Fruit fly (Drosophila melanogaster) whole organism, embryonic: ENCODE measurements around the gene Ssadh.
A peak's percentile ranks its signal among the peaks of the same experiment; 100 is the strongest.

Experiments
- CG10147 ChIP-seq: fragments of 200-800 bp; sonication (Bioruptor generic); optimal IDR thresholded peaks from 2 replicates; lab custom pipeline; 2019; ENCODE audit warnings: missing biosample characterization, mild to moderate bottlenecking, missing genetic modification characterization, moderate library complexity
- CG10654 ChIP-seq: fragments of 200-800 bp; sonication (Bioruptor generic); optimal IDR thresholded peaks from 2 replicates; lab custom pipeline; 2016; ENCODE audit warnings: missing biosample characterization, missing genetic modification characterization
- CG10959 ChIP-seq: fragments of 200-800 bp; sonication (Bioruptor generic); IDR thresholded peaks from 2 replicates; pipeline ENCODE4 v1.3.6; 2022; ENCODE audit warnings: missing biosample characterization, missing genetic modification characterization
- CG13123 ChIP-seq: fragments of 200-800 bp; sonication (Bioruptor generic); optimal IDR thresholded peaks from 2 replicates; lab custom pipeline; 2016; ENCODE audit warnings: missing biosample characterization, missing genetic modification characterization
- CG17359 ChIP-seq: fragments of 200-800 bp; sonication (Bioruptor generic); optimal IDR thresholded peaks from 3 replicates; lab custom pipeline; 2018; ENCODE audit warnings: missing biosample characterization, mild to moderate bottlenecking, missing genetic modification characterization, moderate library complexity
- CG17802 ChIP-seq: fragments of 200-800 bp; sonication (Bioruptor generic); optimal IDR thresholded peaks from 2 replicates; lab custom pipeline; 2018; ENCODE audit warnings: missing biosample characterization, mild to moderate bottlenecking, missing genetic modification characterization, moderate library complexity
- CG2129 ChIP-seq: fragments of 200-800 bp; sonication (Bioruptor generic); IDR thresholded peaks from 2 replicates; pipeline ENCODE4 v1.3.6; 2022; ENCODE audit warnings: missing biosample characterization, missing genetic modification characterization; ENCODE audit not compliant: partially characterized antibody
- CG4282 ChIP-seq: fragments of 200-800 bp; sonication (Bioruptor generic); optimal IDR thresholded peaks from 2 replicates; lab custom pipeline; 2016; ENCODE audit warnings: missing biosample characterization, missing genetic modification characterization
- CG4617 ChIP-seq: fragments of 200-800 bp; sonication (Bioruptor generic); optimal IDR thresholded peaks from 3 replicates; lab custom pipeline; 2016; ENCODE audit warnings: missing biosample characterization, missing genetic modification characterization, borderline replicate concordance
- CG5180 ChIP-seq: fragments of 200-800 bp; sonication (Bioruptor generic); optimal IDR thresholded peaks from 3 replicates; lab custom pipeline; 2017; ENCODE audit warnings: missing biosample characterization, missing genetic modification characterization, mild to moderate bottlenecking, moderate library complexity, missing genetic modification reagents
- CG6689 ChIP-seq: fragments of 200-800 bp; sonication (Bioruptor generic); IDR thresholded peaks from 2 replicates; pipeline ENCODE4 v1.3.6; 2022; ENCODE audit warnings: missing biosample characterization, missing genetic modification characterization
- CG6854 ChIP-seq: fragments of 200-800 bp; sonication (Bioruptor generic); optimal IDR thresholded peaks from 3 replicates; lab custom pipeline; 2017; ENCODE audit warnings: missing biosample characterization, mild to moderate bottlenecking, missing genetic modification characterization
- CG7745 ChIP-seq: fragments of 200-800 bp; sonication (Bioruptor generic); optimal IDR thresholded peaks from 2 replicates; lab custom pipeline; 2018; ENCODE audit warnings: missing biosample characterization, mild to moderate bottlenecking, missing genetic modification characterization, moderate library complexity
- CkIIα-i1 ChIP-seq: fragments of 200-800 bp; sonication (Bioruptor generic); IDR thresholded peaks from 2 replicates; pipeline ENCODE4 v1.3.6; 2022; ENCODE audit warnings: missing biosample characterization, missing genetic modification characterization
- D19A ChIP-seq: fragments of 200-800 bp; optimal IDR thresholded peaks from 3 replicates; lab custom pipeline; 2019; ENCODE audit warnings: missing biosample characterization, mild to moderate bottlenecking, missing genetic modification characterization, moderate library complexity
- Dip3 ChIP-seq: fragments of 200-800 bp; sonication (Bioruptor generic); optimal IDR thresholded peaks from 3 replicates; lab custom pipeline; 2016; ENCODE audit warnings: missing biosample characterization, missing genetic modification characterization
- Eip74EF ChIP-seq, 2 experiments: fragments of 200-800 bp in 1 of 2; fragments of >200 bp in 1 of 2; sonication (Bioruptor generic) in 1 of 2; optimal IDR thresholded peaks; 2 replicates each; lab custom pipeline; 2017 to 2019; ENCODE audit warnings: missing biosample characterization in 2 of 2, missing genetic modification characterization in 2 of 2, mild to moderate bottlenecking in 1 of 2, moderate library complexity in 1 of 2
- Fer3 ChIP-seq: fragments of 200-800 bp; sonication (Bioruptor generic); optimal IDR thresholded peaks from 2 replicates; lab custom pipeline; 2018; ENCODE audit warnings: missing biosample characterization, mild to moderate bottlenecking, missing genetic modification characterization, moderate library complexity
- H15 ChIP-seq: fragments of 200-800 bp; sonication (Bioruptor generic); IDR thresholded peaks from 3 replicates; pipeline ENCODE4 v1.3.6; 2022; ENCODE audit warnings: missing biosample characterization, missing genetic modification characterization
- HmgD ChIP-seq: fragments of 200-800 bp; sonication (Bioruptor generic); optimal IDR thresholded peaks from 3 replicates; lab custom pipeline; 2016; ENCODE audit warnings: missing biosample characterization, missing genetic modification characterization
- Hmr ChIP-seq: fragments of 200-800 bp; sonication (Bioruptor generic); optimal IDR thresholded peaks from 3 replicates; lab custom pipeline; 2017; ENCODE audit warnings: mild to moderate bottlenecking, missing biosample characterization, missing genetic modification reagents, missing genetic modification characterization
- MESR4 ChIP-seq: fragments of 200-800 bp; sonication (Bioruptor generic); optimal IDR thresholded peaks from 2 replicates; lab custom pipeline; 2018; ENCODE audit warnings: missing biosample characterization, mild to moderate bottlenecking, missing genetic modification characterization, moderate library complexity
- Med ChIP-seq: fragments of 200-800 bp; sonication (Bioruptor generic); peaks from one replicate; lab custom pipeline; 2016; ENCODE audit warnings: missing biosample characterization, missing genetic modification characterization, mild to moderate bottlenecking, inconsistent platforms, moderate library complexity
- Myb ChIP-seq: fragments of 200-800 bp; sonication (Bioruptor generic); optimal IDR thresholded peaks from 2 replicates; lab custom pipeline; 2016; ENCODE audit warnings: missing biosample characterization, missing genetic modification characterization
- NC2β ChIP-seq: fragments of 200-800 bp; sonication (Bioruptor generic); optimal IDR thresholded peaks from 2 replicates; lab custom pipeline; 2016; ENCODE audit warnings: missing biosample characterization, missing genetic modification characterization
- NFAT ChIP-seq: fragments of 200-800 bp; sonication (Bioruptor generic); IDR thresholded peaks from 2 replicates; pipeline ENCODE4 v1.3.6; 2022; ENCODE audit warnings: missing biosample characterization, missing genetic modification characterization
- Side ChIP-seq: fragments of 200-800 bp; sonication (Bioruptor generic); optimal IDR thresholded peaks from 2 replicates; lab custom pipeline; 2016; ENCODE audit warnings: missing biosample characterization, missing genetic modification characterization
- Sry-δ ChIP-seq: fragments of 200-800 bp; sonication (Bioruptor generic); optimal IDR thresholded peaks from 2 replicates; lab custom pipeline; 2016; ENCODE audit warnings: missing biosample characterization, missing genetic modification characterization
- aop ChIP-seq: fragments of 200-800 bp; sonication (Bioruptor generic); IDR thresholded peaks from 2 replicates; pipeline ENCODE4 v1.3.6; 2022; ENCODE audit warnings: missing biosample characterization, missing genetic modification characterization
- ato ChIP-seq: fragments of 200-800 bp; sonication (Bioruptor generic); IDR thresholded peaks from 2 replicates; pipeline ENCODE4 v1.3.6; 2022; ENCODE audit warnings: missing biosample characterization, missing genetic modification characterization; ENCODE audit not compliant: partially characterized antibody
- cad ChIP-seq: fragments of >200 bp; optimal IDR thresholded peaks from 2 replicates; lab custom pipeline; 2017; ENCODE audit warnings: missing biosample characterization, missing genetic modification characterization
- chinmo ChIP-seq: fragments of 200-800 bp; sonication (Bioruptor generic); IDR thresholded peaks from 4 replicates; pipeline ENCODE4 v1.3.6; 2022; ENCODE audit warnings: missing biosample characterization, missing genetic modification characterization; ENCODE audit not compliant: partially characterized antibody
- croc ChIP-seq: fragments of 200-800 bp; sonication (Bioruptor generic); conservative IDR thresholded peaks from 3 replicates; pipeline ENCODE4 v1.3.6; 2022; ENCODE audit warnings: missing biosample characterization, missing genetic modification characterization
- dmrt11E ChIP-seq: fragments of 200-800 bp; sonication (Bioruptor generic); optimal IDR thresholded peaks from 3 replicates; lab custom pipeline; 2018; ENCODE audit warnings: missing biosample characterization, mild to moderate bottlenecking, missing genetic modification characterization, moderate library complexity
- emc ChIP-seq: fragments of 200-800 bp; sonication (Bioruptor generic); optimal IDR thresholded peaks from 2 replicates; lab custom pipeline; 2016; ENCODE audit warnings: missing biosample characterization, missing genetic modification characterization
- esg ChIP-seq: fragments of 200-800 bp; sonication (Bioruptor generic); conservative IDR thresholded peaks from 2 replicates; pipeline ENCODE4 v1.3.6; 2022; ENCODE audit warnings: missing biosample characterization, missing genetic modification characterization
- eve ChIP-seq, 2 experiments: fragments of >200 bp; optimal IDR thresholded peaks; 2 replicates each; lab custom pipeline; 2017; ENCODE audit warnings: missing biosample characterization in 2 of 2, missing genetic modification characterization in 2 of 2
- fd64A ChIP-seq: fragments of 200-800 bp; sonication (Bioruptor generic); optimal IDR thresholded peaks from 3 replicates; lab custom pipeline; 2018; ENCODE audit warnings: missing biosample characterization, mild to moderate bottlenecking, missing genetic modification characterization
- gsb ChIP-seq: fragments of 200-800 bp; sonication (Bioruptor generic); IDR thresholded peaks from 2 replicates; pipeline ENCODE4 v1.3.6; 2022; ENCODE audit warnings: missing biosample characterization, missing genetic modification characterization
- jigr1 ChIP-seq: fragments of 200-800 bp; sonication (Bioruptor generic); IDR thresholded peaks from 3 replicates; pipeline ENCODE4 v1.3.6; 2022; ENCODE audit warnings: missing biosample characterization, missing genetic modification characterization
- jing ChIP-seq: fragments of 200-800 bp; sonication (Bioruptor generic); optimal IDR thresholded peaks from 2 replicates; lab custom pipeline; 2018; ENCODE audit warnings: missing biosample characterization, mild to moderate bottlenecking, missing genetic modification characterization
- jumu ChIP-seq: fragments of 200-800 bp; sonication (Bioruptor generic); optimal IDR thresholded peaks from 3 replicates; lab custom pipeline; 2016; ENCODE audit warnings: missing biosample characterization, missing genetic modification characterization
- lab ChIP-seq: fragments of 200-800 bp; sonication (Bioruptor generic); optimal IDR thresholded peaks from 3 replicates; lab custom pipeline; 2017; ENCODE audit warnings: missing biosample characterization, missing genetic modification characterization, mild to moderate bottlenecking, moderate library complexity, missing genetic modification reagents
- maf-S ChIP-seq: fragments of 200-800 bp; sonication (Bioruptor generic); optimal IDR thresholded peaks from 2 replicates; lab custom pipeline; 2016; ENCODE audit warnings: missing biosample characterization, missing genetic modification characterization
- nmo ChIP-seq: fragments of 200-800 bp; sonication (Bioruptor generic); optimal IDR thresholded peaks from 2 replicates; lab custom pipeline; 2018; ENCODE audit warnings: missing biosample characterization, mild to moderate bottlenecking, missing genetic modification characterization, moderate library complexity
- oc ChIP-seq: fragments of 200-800 bp; sonication (Bioruptor generic); optimal IDR thresholded peaks from 2 replicates; lab custom pipeline; 2018; ENCODE audit warnings: missing biosample characterization, mild to moderate bottlenecking, missing genetic modification characterization, moderate library complexity
- sc ChIP-seq, 3 experiments: fragments of >200 bp in 2 of 3; fragments of 200-800 bp in 1 of 3; sonication (Bioruptor generic) in 1 of 3; optimal IDR thresholded peaks; 2 replicates in 2 of 3; 3 replicates in 1 of 3; lab custom pipeline; 2017; ENCODE audit warnings: mild to moderate bottlenecking in 1 of 3, missing biosample characterization in 1 of 3, missing genetic modification characterization in 1 of 3, missing genetic modification reagents in 1 of 3
- ssp ChIP-seq: fragments of 200-800 bp; sonication (Bioruptor generic); IDR thresholded peaks from 2 replicates; pipeline ENCODE4 v1.3.6; 2022; ENCODE audit warnings: missing biosample characterization, missing genetic modification characterization
- twi ChIP-seq: fragments of 200-800 bp; optimal IDR thresholded peaks from 2 replicates; lab custom pipeline; 2019; ENCODE audit warnings: missing biosample characterization, mild to moderate bottlenecking, missing genetic modification characterization, moderate library complexity

Ssadh gene

dm6 chr3R:25661531-25662193 lies 34.9 kb upstream of the Ssadh start, which contains the start of gene RASSF8 (continued):
- peak; percentile 88 for TF ChIP-seq MESR4 (GFP tag; lab: Kevin White, UChicago)
- no peak for TF ChIP-seq gsb (GFP tag; lab: Robert Waterston, UW)
- TF ChIP-seq emc, result no peak
- no peak for TF ChIP-seq CG6854 (GFP tag; lab: Kevin White, UChicago)
- no peak for TF ChIP-seq H15
- no peak for TF ChIP-seq CG7745 (tag; lab: Kevin White, UChicago)
- TF ChIP-seq Fer3, result no peak
- TF ChIP-seq eve (GFP tag; optimal IDR thresholded peaks at IDR 0.05; lab: Kevin White, UChicago), result no peak
- TF ChIP-seq CG2129 (GFP tag; lab: Robert Waterston, UW), result no peak
- peak; percentile 9 for TF ChIP-seq Side (GFP tag; lab: Kevin White, UChicago)
- no peak for TF ChIP-seq CG10959 (GFP tag; lab: Robert Waterston, UW)
- peak; percentile 49 for TF ChIP-seq CG6689 (GFP tag; lab: Robert Waterston, UW)
- TF ChIP-seq oc (tag; lab: Kevin White, UChicago), result no peak
- no peak for TF ChIP-seq fd64A (GFP tag; lab: Kevin White, UChicago)
- TF ChIP-seq lab (GFP tag; lab: Kevin White, UChicago), result no peak
- TF ChIP-seq Med, result peak; percentile 79
- TF ChIP-seq CG17802, result no peak
- TF ChIP-seq dmrt11E (tag; lab: Kevin White, UChicago), result no peak
- TF ChIP-seq ato (GFP tag; lab: Robert Waterston, UW), result no peak
- TF ChIP-seq Hmr (GFP tag; lab: Kevin White, UChicago), result no peak
- TF ChIP-seq CG10147, result no peak
- 0 out of 2 replicates have a peak, but pooled peaks have one; percentile 12 for TF ChIP-seq aop (GFP tag; lab: Robert Waterston, UW)
- TF ChIP-seq CkIIα-i1 (GFP tag; lab: Robert Waterston, UW), result no peak
- peak; percentile 90 for TF ChIP-seq chinmo (GFP tag; lab: Robert Waterston, UW)
- no peak for TF ChIP-seq NC2β (GFP tag; lab: Kevin White, UChicago)
- peak; percentile 78; the same call in 2 of the 3 replicates for TF ChIP-seq jigr1 (GFP tag; lab: Robert Waterston, UW)
- 0 out of 2 replicates have a peak, but pooled peaks have one; percentile 14 for TF ChIP-seq esg (GFP tag; lab: Robert Waterston, UW)
- no peak for TF ChIP-seq jumu (GFP tag; lab: Kevin White, UChicago)
- TF ChIP-seq Myb (GFP tag; lab: Kevin White, UChicago), result peak; percentile 57
- TF ChIP-seq HmgD (GFP tag; lab: Kevin White, UChicago), result no peak
- no peak for TF ChIP-seq CG5180 (GFP tag; lab: Kevin White, UChicago)
- no peak for TF ChIP-seq CG17359 (tag; lab: Kevin White, UChicago)
- TF ChIP-seq croc (GFP tag; lab: Robert Waterston, UW), result no peak
- no peak for TF ChIP-seq Eip74EF (GFP tag; optimal IDR thresholded peaks at IDR 0.05; lab: Kevin White, UChicago)
- TF ChIP-seq sc (optimal IDR thresholded peaks at IDR 0.05; lab: Kevin White, UChicago), result no peak
- no peak for TF ChIP-seq sc (GFP tag; optimal IDR thresholded peaks at IDR 0.05; lab: Kevin White, UChicago)
- TF ChIP-seq CG13123 (GFP tag; lab: Kevin White, UChicago), result no peak
- TF ChIP-seq Dip3, result peak; percentile 12
- TF ChIP-seq NFAT (GFP tag; lab: Robert Waterston, UW), result peak; percentile 74
- TF ChIP-seq maf-S (GFP tag; lab: Kevin White, UChicago), result no peak
- TF ChIP-seq ssp, result no peak
- TF ChIP-seq D19A (tag; lab: Kevin White, UChicago), result no peak
- TF ChIP-seq nmo (GFP tag; lab: Kevin White, UChicago), result peak; percentile 42
- peak; percentile 1 for TF ChIP-seq CG4617 (GFP tag; lab: Kevin White, UChicago)
- TF ChIP-seq CG10654, result peak; percentile 19
- peak; percentile 77 for TF ChIP-seq Sry-δ (GFP tag; lab: Kevin White, UChicago)
- no peak for TF ChIP-seq jing
- no peak for TF ChIP-seq CG4282 (GFP tag; lab: Kevin White, UChicago)
- no peak for TF ChIP-seq cad (GFP tag; lab: Kevin White, UChicago)
- TF ChIP-seq twi (tag; lab: Kevin White, UChicago), result no peak
